Worm (Caenorhabditis elegans): ENCODE results near the gene atfs-1.

- no peak for TF ChIP-seq unc-62 (GFP tag; optimal IDR thresholded peaks at IDR 0.05)
- no peak for TF ChIP-seq pha-4 (tag; optimal IDR thresholded peaks at IDR 0.05)
- TF ChIP-seq bed-3 (GFP tag; optimal IDR thresholded peaks at IDR 0.05), result no peak
- no peak for TF ChIP-seq nhr-28 (tag; optimal IDR thresholded peaks at IDR 0.05)
- no peak for TF ChIP-seq ham-2 (GFP tag; optimal IDR thresholded peaks at IDR 0.05)
- TF ChIP-seq sem-2 (GFP tag; optimal IDR thresholded peaks at IDR 0.05), result no peak
- no peak for TF ChIP-seq nhr-237 (tag; optimal IDR thresholded peaks at IDR 0.05)
- no peak for TF ChIP-seq ces-1 (GFP tag; optimal IDR thresholded peaks at IDR 0.05)
Observed at ce11 chrV:14223141-14223540, 29.7 kb downstream of the atfs-1 start.

Measured in whole organism, mixed stage, embryonic.